Fruit fly (Drosophila melanogaster) whole organism, prepupa: Measurements from ENCODE around the gene CG44838.
A peak's percentile ranks its signal among the peaks of the same experiment; 100 is the strongest.

Experiments
- Blimp-1 ChIP-seq: fragments of 200-800 bp; sonication (Bioruptor generic); optimal IDR thresholded peaks from 3 replicates; lab custom pipeline; 2017; ENCODE audit warnings: missing biosample characterization, missing genetic modification characterization, mild to moderate bottlenecking, moderate library complexity, missing genetic modification reagents
- CG15336 ChIP-seq: fragments of 200-800 bp; sonication (Bioruptor generic); IDR thresholded peaks from 2 replicates; pipeline ENCODE4 v1.3.6; 2022; ENCODE audit warnings: missing biosample characterization, missing genetic modification characterization
- CG8319 ChIP-seq: fragments of 200-800 bp; sonication (Bioruptor generic); optimal IDR thresholded peaks from 3 replicates; lab custom pipeline; 2016; ENCODE audit warnings: missing biosample characterization, missing genetic modification characterization
- CG8632 ChIP-seq: fragments of 200-800 bp; sonication (Bioruptor generic); optimal IDR thresholded peaks from 3 replicates; lab custom pipeline; 2016; ENCODE audit warnings: missing biosample characterization, missing genetic modification characterization
- Hr4 ChIP-seq: fragments of 200-800 bp; sonication (Bioruptor generic); optimal IDR thresholded peaks from 3 replicates; lab custom pipeline; 2016; ENCODE audit warnings: missing biosample characterization, missing genetic modification characterization
- Met ChIP-seq: fragments of 200-800 bp; sonication (Bioruptor generic); optimal IDR thresholded peaks from 3 replicates; lab custom pipeline; 2016; ENCODE audit warnings: missing biosample characterization, missing genetic modification characterization
- lz ChIP-seq: fragments of 200-800 bp; sonication (Bioruptor generic); optimal IDR thresholded peaks from 3 replicates; lab custom pipeline; 2016; ENCODE audit warnings: missing biosample characterization, missing genetic modification characterization
- salr ChIP-seq, 2 experiments: fragments of 200-800 bp; sonication (Bioruptor generic); optimal IDR thresholded peaks; 3 replicates each; lab custom pipeline; 2016 to 2018; ENCODE audit warnings: missing biosample characterization in 2 of 2, missing genetic modification characterization in 2 of 2, mild to moderate bottlenecking in 1 of 2

DNA sequence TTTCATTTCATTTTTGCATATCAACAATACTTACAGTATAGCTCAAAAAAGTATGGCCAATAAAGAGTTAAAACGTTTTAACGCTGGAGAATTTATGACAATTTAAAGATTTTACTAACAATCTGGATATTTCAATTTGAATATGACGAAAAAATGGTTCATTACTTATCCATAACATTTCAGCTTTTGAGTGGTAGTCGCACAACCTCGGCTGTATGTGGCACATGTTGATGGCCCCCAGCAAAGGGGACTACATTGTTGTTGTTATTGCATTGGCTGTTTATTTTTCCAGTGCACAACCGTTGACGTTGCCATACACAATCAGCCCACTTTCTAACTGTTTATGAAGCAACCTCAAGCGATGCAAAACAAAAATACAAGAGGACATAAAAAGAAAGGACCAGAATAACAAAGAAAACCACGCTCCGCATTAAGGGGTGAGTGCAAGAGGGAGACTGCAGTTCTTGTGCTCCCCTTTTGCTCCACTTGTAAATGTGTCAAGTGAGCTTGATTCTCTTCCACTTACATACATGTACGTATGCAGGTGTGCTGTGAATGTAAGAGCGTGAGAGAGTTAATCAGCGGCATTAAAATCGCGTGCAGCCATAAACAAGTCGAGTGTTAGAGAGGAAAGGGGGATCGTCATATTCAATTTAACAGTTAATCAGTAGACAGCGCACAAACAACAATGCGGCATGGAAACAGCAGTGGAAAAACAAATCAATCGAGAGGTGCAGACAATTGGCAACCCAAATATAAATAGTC, 40.6 kb upstream of the CG44838 start:
- TF ChIP-seq Blimp-1 (GFP tag; lab: Kevin White, UChicago) (peak; percentile 91), CG8632 (GFP tag; lab: Kevin White, UChicago) (peak; percentile 97), Hr4 (GFP tag; lab: Kevin White, UChicago) (peak; percentile 95), Met (GFP tag; lab: Kevin White, UChicago) (peak; percentile 98), CG8319 (GFP tag; lab: Kevin White, UChicago) (peak; percentile 97), CG15336 (GFP tag; lab: Robert Waterston, UW) (peak; percentile 98), salr (GFP tag; optimal IDR thresholded peaks at IDR 0.05; lab: Kevin White, UChicago) (peak; percentile 91), lz (GFP tag; lab: Kevin White, UChicago) (peak; percentile 98)
